Worm (Caenorhabditis elegans) whole organism, midembryonic: ENCODE data around the gene F54D5.3.

ENCODE experiments used
- T22C8.4 ChIP-seq: fragments of 200-800 bp; sonication (Bioruptor generic); IDR thresholded peaks from 2 replicates; pipeline ENCODE4 v1.3.6; 2022; ENCODE audit warnings: missing genetic modification characterization, missing compliant biosample characterization
- med-1 ChIP-seq: sonication (generic microtip); optimal IDR thresholded peaks from 2 replicates; lab custom pipeline; 2017; ENCODE audit warnings: missing genetic modification characterization, mild to moderate bottlenecking, missing compliant biosample characterization, antibody characterized with exemption, missing genetic modification reagents; ENCODE audit not compliant: insufficient read depth

- TF ChIP-seq med-1 (no peak), T22C8.4 (GFP tag; lab: Robert Waterston, UW) (no peak)
These were observed 49.1 kb downstream of the F54D5.3 start for ce11 chrII:11620630-11621246.
